Worm (Caenorhabditis elegans) whole organism, L4 larva: Measurements from ENCODE around the gene R07E5.15.

Experiments
- aly-2 ChIP-seq: sonication (generic microtip); optimal IDR thresholded peaks from 2 replicates; lab custom pipeline; 2018; ENCODE audit warnings: missing biosample characterization, missing genetic modification characterization
- ces-1 ChIP-seq: fragments of 150-350 bp; sonication (generic microtip); optimal IDR thresholded peaks from 4 replicates; lab custom pipeline; 2014; ENCODE audit warnings: missing biosample characterization, missing genetic modification reagents, missing genetic modification characterization
- dmd-9 ChIP-seq: fragments of 200-800 bp; sonication (Bioruptor generic); IDR thresholded peaks from 2 replicates; pipeline ENCODE4 v1.3.6; 2022; ENCODE audit warnings: missing genetic modification reagents, missing genetic modification characterization, missing compliant biosample characterization
- fos-1 ChIP-seq: fragments of 150-350 bp; optimal IDR thresholded peaks from 2 replicates; lab custom pipeline; 2014; ENCODE audit warnings: missing biosample characterization, missing genetic modification characterization
- madf-9 ChIP-seq: fragments of 200-800 bp; sonication (Bioruptor generic); conservative IDR thresholded peaks from 2 replicates; pipeline ENCODE4 v1.3.6; 2022; ENCODE audit warnings: missing genetic modification reagents, missing genetic modification characterization, missing compliant biosample characterization
- nhr-28 ChIP-seq: fragments of 150-350 bp; optimal IDR thresholded peaks from 2 replicates; lab custom pipeline; 2014; ENCODE audit warnings: missing biosample characterization, missing genetic modification characterization
- nhr-42 ChIP-seq: fragments of 200-800 bp; sonication (Bioruptor generic); IDR thresholded peaks from 2 replicates; pipeline ENCODE4 v1.3.6; 2022; ENCODE audit warnings: missing genetic modification characterization, missing compliant biosample characterization
- pha-4 ChIP-seq, 2 experiments: fragments of 150-350 bp in 1 of 2; fragments of 200-800 bp in 1 of 2; sonication (Bioruptor generic) in 1 of 2; IDR thresholded peaks in 1 of 2; optimal IDR thresholded peaks in 1 of 2; 2 replicates each; pipeline versions ENCODE4 v1.3.6 to Lab custom; 2014 to 2022; ENCODE audit warnings: missing genetic modification characterization in 2 of 2, missing genetic modification reagents in 2 of 2, missing biosample characterization in 1 of 2, missing compliant biosample characterization in 1 of 2
- skn-1 ChIP-seq: fragments of 150-350 bp; optimal IDR thresholded peaks from 2 replicates; lab custom pipeline; 2014; ENCODE audit warnings: missing biosample characterization, missing genetic modification characterization
- spr-3 ChIP-seq: fragments of 200-800 bp; sonication (Bioruptor generic); optimal IDR thresholded peaks from 2 replicates; lab custom pipeline; 2018; ENCODE audit warnings: mild to moderate bottlenecking, missing genetic modification characterization, missing compliant biosample characterization

- TF ChIP-seq nhr-28 = no peak
- no peak for TF ChIP-seq nhr-42 (GFP tag; lab: Robert Waterston, UW)
- no peak for TF ChIP-seq spr-3 (GFP tag; lab: Kevin White, UChicago)
- TF ChIP-seq pha-4 (GFP tag; IDR thresholded peaks at IDR 0.05; lab: Robert Waterston, UW) = no peak
- TF ChIP-seq pha-4 (tag; optimal IDR thresholded peaks at IDR 0.05; lab: Kevin White, UChicago) = no peak
- no peak for TF ChIP-seq fos-1 (tag; lab: Kevin White, UChicago)
- no peak for TF ChIP-seq skn-1
- no peak for TF ChIP-seq madf-9 (GFP tag; lab: Robert Waterston, UW)
- TF ChIP-seq dmd-9 (GFP tag; lab: Robert Waterston, UW) = no peak
- TF ChIP-seq ces-1 (GFP tag; lab: Kevin White, UChicago) = no peak
- TF ChIP-seq aly-2 = no peak
Measured at ce11 chrIII:4404339-4404836, 3.1 kb downstream of the R07E5.15 start, which contains the start of the genes R07E5.17 and snfc-5.
